Worm (Caenorhabditis elegans): ENCODE data around the gene B0035.13.

ce11 chrIV:11276026-11276425, 30.5 kb downstream of the B0035.13 start:
- TF ChIP-seq ama-1 (optimal IDR thresholded peaks at IDR 0.05) (no peak), alr-1 (tag; optimal IDR thresholded peaks at IDR 0.05) (no peak)

Data from whole organism, L2 larva.